Fruit fly (Drosophila melanogaster) whole organism, embryonic: ENCODE data around the gene CG12446.

Experiments
- CG10959 ChIP-seq: fragments of 200-800 bp; sonication (Bioruptor generic); IDR thresholded peaks from 2 replicates; pipeline ENCODE4 v1.3.6; 2022; ENCODE audit warnings: missing biosample characterization, missing genetic modification characterization
- CG12155 ChIP-seq: fragments of 200-800 bp; sonication (Bioruptor generic); optimal IDR thresholded peaks from 3 replicates; lab custom pipeline; 2016; ENCODE audit warnings: missing biosample characterization, missing genetic modification characterization
- CG14050 ChIP-seq: fragments of 200-800 bp; sonication (Bioruptor generic); IDR thresholded peaks from 3 replicates; pipeline ENCODE4 v1.3.6; 2022; ENCODE audit warnings: missing biosample characterization, missing genetic modification characterization
- CG14860 ChIP-seq: fragments of 200-800 bp; sonication (Bioruptor generic); IDR thresholded peaks from 3 replicates; pipeline ENCODE4 v1.3.6; 2022; ENCODE audit warnings: missing biosample characterization, missing genetic modification characterization; ENCODE audit not compliant: partially characterized antibody
- CG17802 ChIP-seq: fragments of 200-800 bp; sonication (Bioruptor generic); optimal IDR thresholded peaks from 2 replicates; lab custom pipeline; 2018; ENCODE audit warnings: missing biosample characterization, mild to moderate bottlenecking, missing genetic modification characterization, moderate library complexity
- CG4424 ChIP-seq: fragments of 200-800 bp; sonication (Bioruptor generic); optimal IDR thresholded peaks from 3 replicates; lab custom pipeline; 2016; ENCODE audit warnings: missing biosample characterization, missing genetic modification characterization
- CG4730 ChIP-seq: fragments of 200-800 bp; sonication (Bioruptor generic); IDR thresholded peaks from 2 replicates; pipeline ENCODE4 v1.3.6; 2022; ENCODE audit warnings: missing biosample characterization, missing genetic modification characterization
- CG4820 ChIP-seq: fragments of 200-800 bp; sonication (Bioruptor generic); optimal IDR thresholded peaks from 3 replicates; lab custom pipeline; 2016; ENCODE audit warnings: missing biosample characterization, missing genetic modification characterization
- CG9437 ChIP-seq: fragments of 200-800 bp; sonication (Bioruptor generic); optimal IDR thresholded peaks from 2 replicates; lab custom pipeline; 2018; ENCODE audit warnings: missing biosample characterization, mild to moderate bottlenecking, missing genetic modification characterization
- CG9876 ChIP-seq: fragments of 200-800 bp; sonication (Bioruptor generic); optimal IDR thresholded peaks from 2 replicates; lab custom pipeline; 2016; ENCODE audit warnings: missing biosample characterization, missing genetic modification characterization
- Chrac-16 ChIP-seq: fragments of 200-800 bp; sonication (Bioruptor generic); optimal IDR thresholded peaks from 3 replicates; lab custom pipeline; 2016; ENCODE audit warnings: missing biosample characterization, missing genetic modification characterization
- CrebB ChIP-seq: fragments of 200-800 bp; sonication (Bioruptor generic); optimal IDR thresholded peaks from 3 replicates; lab custom pipeline; 2018; ENCODE audit warnings: missing biosample characterization, mild to moderate bottlenecking, missing genetic modification characterization
- Dp ChIP-seq: fragments of 200-800 bp; sonication (Bioruptor generic); optimal IDR thresholded peaks from 2 replicates; lab custom pipeline; 2018; ENCODE audit warnings: missing biosample characterization, mild to moderate bottlenecking, missing genetic modification characterization, moderate library complexity
- Ets65A ChIP-seq: fragments of 200-800 bp; sonication (Bioruptor generic); peaks from one replicate; lab custom pipeline; 2016; ENCODE audit warnings: missing biosample characterization, missing genetic modification characterization
- HLH54F ChIP-seq: fragments of 200-800 bp; sonication (Bioruptor generic); optimal IDR thresholded peaks from 3 replicates; lab custom pipeline; 2016; ENCODE audit warnings: missing biosample characterization, missing genetic modification characterization
- Jarid2 ChIP-seq: fragments of 200-800 bp; sonication (Bioruptor generic); optimal IDR thresholded peaks from 3 replicates; lab custom pipeline; 2017; ENCODE audit warnings: mild to moderate bottlenecking, missing biosample characterization, missing genetic modification reagents, missing genetic modification characterization
- Mad ChIP-seq: fragments of 200-800 bp; sonication (Bioruptor generic); optimal IDR thresholded peaks from 2 replicates; lab custom pipeline; 2016; ENCODE audit warnings: missing biosample characterization, missing genetic modification characterization
- Optix ChIP-seq: fragments of 200-800 bp; sonication (Bioruptor generic); IDR thresholded peaks from 3 replicates; pipeline ENCODE4 v1.3.6; 2022; ENCODE audit warnings: missing biosample characterization, missing genetic modification characterization
- Sox102F ChIP-seq: fragments of 200-800 bp; sonication (Bioruptor generic); optimal IDR thresholded peaks from 2 replicates; lab custom pipeline; 2018; ENCODE audit warnings: missing biosample characterization, mild to moderate bottlenecking, missing genetic modification characterization, moderate library complexity
- Vsx1 ChIP-seq: fragments of 200-800 bp; sonication (Bioruptor generic); optimal IDR thresholded peaks from 2 replicates; lab custom pipeline; 2017; ENCODE audit warnings: missing biosample characterization, mild to moderate bottlenecking, missing genetic modification characterization, missing genetic modification reagents
- abd-A ChIP-seq: fragments of 200-800 bp; sonication (Bioruptor generic); optimal IDR thresholded peaks from 3 replicates; lab custom pipeline; 2019; ENCODE audit warnings: missing biosample characterization, mild to moderate bottlenecking, missing genetic modification characterization, moderate library complexity
- crc ChIP-seq: fragments of 200-800 bp; sonication (Bioruptor generic); optimal IDR thresholded peaks from 2 replicates; lab custom pipeline; 2016; ENCODE audit warnings: missing biosample characterization, missing genetic modification characterization
- crol ChIP-seq: fragments of 200-800 bp; sonication (Bioruptor generic); IDR thresholded peaks from 2 replicates; pipeline ENCODE4 v1.3.6; 2022; ENCODE audit warnings: missing biosample characterization, missing genetic modification characterization
- danr ChIP-seq: fragments of 200-800 bp; sonication (Bioruptor generic); IDR thresholded peaks from 2 replicates; pipeline ENCODE4 v1.3.6; 2022; ENCODE audit warnings: missing biosample characterization, missing genetic modification characterization
- dmrt99B ChIP-seq: fragments of 200-800 bp; sonication (Bioruptor generic); optimal IDR thresholded peaks from 2 replicates; lab custom pipeline; 2018; ENCODE audit warnings: missing biosample characterization, mild to moderate bottlenecking, missing genetic modification characterization, moderate library complexity
- esg ChIP-seq: fragments of 200-800 bp; sonication (Bioruptor generic); conservative IDR thresholded peaks from 2 replicates; pipeline ENCODE4 v1.3.6; 2022; ENCODE audit warnings: missing biosample characterization, missing genetic modification characterization
- eyg ChIP-seq: fragments of 200-800 bp; sonication (Bioruptor generic); optimal IDR thresholded peaks from 3 replicates; lab custom pipeline; 2016; ENCODE audit warnings: missing biosample characterization, missing genetic modification characterization
- fd64A ChIP-seq: fragments of 200-800 bp; sonication (Bioruptor generic); optimal IDR thresholded peaks from 3 replicates; lab custom pipeline; 2018; ENCODE audit warnings: missing biosample characterization, mild to moderate bottlenecking, missing genetic modification characterization
- ham ChIP-seq: fragments of 200-800 bp; sonication (Bioruptor generic); IDR thresholded peaks from 2 replicates; pipeline ENCODE4 v1.3.6; 2022; ENCODE audit warnings: missing biosample characterization, missing genetic modification characterization
- jing ChIP-seq: fragments of 200-800 bp; sonication (Bioruptor generic); optimal IDR thresholded peaks from 2 replicates; lab custom pipeline; 2018; ENCODE audit warnings: missing biosample characterization, mild to moderate bottlenecking, missing genetic modification characterization
- kay ChIP-seq: fragments of 200-800 bp; sonication (Bioruptor generic); optimal IDR thresholded peaks from 2 replicates; lab custom pipeline; 2016; ENCODE audit warnings: missing biosample characterization, missing genetic modification characterization
- kni ChIP-seq: fragments of 200-800 bp; sonication (Bioruptor generic); optimal IDR thresholded peaks from 3 replicates; lab custom pipeline; 2017; ENCODE audit warnings: mild to moderate bottlenecking, missing biosample characterization, missing genetic modification reagents, missing genetic modification characterization
- lmd ChIP-seq: fragments of 200-800 bp; sonication (Bioruptor generic); IDR thresholded peaks from 2 replicates; pipeline ENCODE4 v1.3.6; 2022; ENCODE audit warnings: missing biosample characterization, missing genetic modification characterization
- nmo ChIP-seq: fragments of 200-800 bp; sonication (Bioruptor generic); optimal IDR thresholded peaks from 2 replicates; lab custom pipeline; 2018; ENCODE audit warnings: missing biosample characterization, mild to moderate bottlenecking, missing genetic modification characterization, moderate library complexity
- odd ChIP-seq: fragments of 200-800 bp; sonication (Bioruptor generic); optimal IDR thresholded peaks from 2 replicates; lab custom pipeline; 2017; ENCODE audit warnings: missing biosample characterization, mild to moderate bottlenecking, missing genetic modification characterization
- peb ChIP-seq: fragments of 200-800 bp; sonication (Bioruptor generic); IDR thresholded peaks from 2 replicates; pipeline ENCODE4 v1.3.6; 2022; ENCODE audit warnings: missing biosample characterization, missing genetic modification characterization
- pho ChIP-seq: fragments of 200-800 bp; sonication (Bioruptor generic); optimal IDR thresholded peaks from 2 replicates; lab custom pipeline; 2016; ENCODE audit warnings: missing biosample characterization, missing genetic modification characterization
- pros ChIP-seq: fragments of 200-800 bp; sonication (Bioruptor generic); optimal IDR thresholded peaks from 3 replicates; lab custom pipeline; 2019; ENCODE audit warnings: missing biosample characterization, mild to moderate bottlenecking, missing genetic modification characterization, moderate library complexity
- psq ChIP-seq: fragments of 200-800 bp; sonication (Bioruptor generic); optimal IDR thresholded peaks from 2 replicates; lab custom pipeline; 2017; ENCODE audit warnings: missing biosample characterization, missing genetic modification characterization
- ranshi ChIP-seq: fragments of 200-800 bp; sonication (Bioruptor generic); IDR thresholded peaks from 2 replicates; pipeline ENCODE4 v1.3.6; 2022; ENCODE audit warnings: missing biosample characterization, missing genetic modification characterization
- schlank ChIP-seq: fragments of 200-800 bp; sonication (Bioruptor generic); optimal IDR thresholded peaks from 2 replicates; lab custom pipeline; 2018; ENCODE audit warnings: missing biosample characterization, mild to moderate bottlenecking, missing genetic modification characterization
- sob ChIP-seq: fragments of 200-800 bp; sonication (Bioruptor generic); IDR thresholded peaks from 2 replicates; pipeline ENCODE4 v1.3.6; 2022; ENCODE audit warnings: missing biosample characterization, missing genetic modification characterization
- sr ChIP-seq: fragments of 200-800 bp; sonication (Bioruptor generic); IDR thresholded peaks from 3 replicates; pipeline ENCODE4 v1.3.6; 2022; ENCODE audit warnings: missing biosample characterization, missing genetic modification characterization
- tgo ChIP-seq: fragments of 200-800 bp; sonication (Bioruptor generic); IDR thresholded peaks from 3 replicates; pipeline ENCODE4 v1.3.6; 2022; ENCODE audit warnings: missing biosample characterization, missing genetic modification characterization
- trem ChIP-seq: fragments of 200-800 bp; optimal IDR thresholded peaks from 3 replicates; lab custom pipeline; 2019; ENCODE audit warnings: missing biosample characterization, mild to moderate bottlenecking, missing genetic modification characterization, moderate library complexity
- usp ChIP-seq: fragments of >200 bp; optimal IDR thresholded peaks from 2 replicates; lab custom pipeline; 2017; ENCODE audit warnings: missing biosample characterization, missing genetic modification characterization
- vnd ChIP-seq: fragments of 200-800 bp; sonication (Bioruptor generic); IDR thresholded peaks from 3 replicates; pipeline ENCODE4 v1.3.6; 2022; ENCODE audit warnings: missing biosample characterization, missing genetic modification characterization; ENCODE audit not compliant: partially characterized antibody
- vvl ChIP-seq: fragments of 200-800 bp; sonication (Bioruptor generic); IDR thresholded peaks from 2 replicates; pipeline ENCODE4 v1.3.6; 2022; ENCODE audit warnings: missing biosample characterization, missing genetic modification characterization

CG12446 gene

DNA sequence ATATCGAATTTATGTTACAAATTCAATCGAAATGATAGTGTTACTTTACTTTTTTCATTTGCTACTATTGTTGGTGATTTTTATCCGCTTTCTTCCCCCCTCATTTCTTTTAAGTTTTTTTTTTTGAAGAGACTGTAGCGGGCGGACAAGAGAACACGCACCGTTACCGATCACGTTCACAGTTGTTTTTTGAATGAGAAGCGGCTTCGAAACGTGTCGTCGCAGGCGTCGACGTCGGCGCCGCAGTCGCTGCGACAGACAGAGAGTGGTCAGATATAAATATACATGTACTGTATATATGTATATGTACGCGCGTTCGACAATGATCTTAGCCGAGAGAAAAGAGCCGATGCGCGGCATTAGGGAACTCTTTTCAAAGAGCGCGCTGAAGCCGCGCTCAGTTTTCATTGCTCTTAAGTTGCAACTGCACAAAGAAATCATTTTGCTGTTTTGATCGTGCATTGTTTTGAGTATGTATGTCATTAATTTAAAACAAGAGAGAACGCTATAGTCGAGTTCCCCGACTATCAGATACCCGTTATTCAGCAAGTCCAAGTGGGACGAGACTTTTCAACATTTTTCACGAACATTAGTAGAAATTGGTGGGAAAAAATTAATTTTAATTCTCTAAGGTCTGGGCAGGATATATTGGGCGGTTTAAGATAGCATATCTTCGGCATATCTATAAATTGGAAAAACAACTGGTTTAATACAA is 43.4 kb upstream of the CG12446 start, which contains the start of gene fog (continued):
- TF ChIP-seq vnd (peak; percentile 38; the same call in 1 of the 3 replicates), CG4820 (no peak), Mad (GFP tag; lab: Kevin White, UChicago) (no peak), CG10959 (GFP tag; lab: Robert Waterston, UW) (no peak), CG12155 (GFP tag; lab: Kevin White, UChicago) (no peak), schlank (no peak), fd64A (GFP tag; lab: Kevin White, UChicago) (no peak), pros (GFP tag; lab: Kevin White, UChicago) (peak; percentile 14), jing (no peak), Jarid2 (GFP tag; lab: Kevin White, UChicago) (peak; percentile 51), vvl (GFP tag; lab: Robert Waterston, UW) (no peak), sob (GFP tag; lab: Robert Waterston, UW) (no peak), danr (GFP tag; lab: Robert Waterston, UW) (no peak), CG14860 (peak; percentile 60; the same call in 2 of the 3 replicates), CG4424 (GFP tag; lab: Kevin White, UChicago) (no peak), Dp (GFP tag; lab: Kevin White, UChicago) (no peak), crol (GFP tag; lab: Robert Waterston, UW) (no peak), lmd (no peak), pho (GFP tag; lab: Kevin White, UChicago) (no peak), CrebB (no peak)

DNA sequence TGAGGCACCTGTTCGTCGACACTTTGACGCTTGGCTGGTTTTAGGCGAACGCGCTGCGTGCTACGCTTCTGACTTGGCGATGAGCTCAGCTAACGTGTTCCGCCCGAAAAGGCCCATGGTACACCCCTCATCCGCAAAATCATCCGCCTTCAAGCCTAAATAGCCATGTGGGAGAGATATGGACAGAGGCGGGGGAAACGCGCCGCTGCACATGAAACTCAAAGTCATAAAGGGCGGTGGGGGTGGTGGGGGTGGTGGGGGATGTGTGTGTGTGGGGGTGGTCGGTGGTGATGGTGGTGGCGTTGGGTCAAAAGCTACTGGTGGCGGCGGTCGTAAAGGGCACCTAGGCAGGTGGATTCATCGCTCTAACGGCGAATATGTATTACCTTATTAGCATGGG is 39.6 kb upstream of the CG12446 start:
- TF ChIP-seq pros (GFP tag; lab: Kevin White, UChicago) (peak; percentile 39), kni (GFP tag; lab: Kevin White, UChicago) (peak; percentile 0), ranshi (no peak), crol (GFP tag; lab: Robert Waterston, UW) (peak; percentile 70), abd-A (tag; lab: Kevin White, UChicago) (peak; percentile 55), sr (GFP tag; lab: Robert Waterston, UW) (peak; percentile 64; the same call in 2 of the 3 replicates), peb (no peak), Chrac-16 (GFP tag; lab: Kevin White, UChicago) (no peak), CG9437 (GFP tag; lab: Kevin White, UChicago) (no peak)

- TF ChIP-seq kay (no peak), crol (GFP tag; lab: Robert Waterston, UW) (0 out of 2 replicates have a peak, but pooled peaks have one; percentile 23)
Observed at dm6 chrX:22847247-22847646, 35.5 kb upstream of the CG12446 start.

DNA sequence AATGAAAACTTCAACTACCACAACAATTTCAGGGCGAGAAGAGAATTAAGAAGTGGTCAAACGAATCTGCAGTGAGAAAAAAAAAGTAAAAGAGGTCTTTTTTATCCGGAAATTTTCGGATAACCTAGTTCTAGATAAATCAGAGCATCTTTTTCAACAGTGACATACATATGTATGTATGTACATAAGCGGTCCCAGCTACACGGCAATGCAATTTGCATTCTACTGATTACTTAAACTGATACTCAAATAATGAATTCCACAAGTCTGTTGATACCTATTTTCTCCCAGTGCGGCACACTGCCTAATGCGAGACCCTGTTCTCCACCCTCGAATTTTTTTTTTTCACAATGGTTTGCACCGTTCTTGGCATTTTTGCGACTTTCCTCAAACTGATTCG is 34.7 kb upstream of the CG12446 start:
- TF ChIP-seq psq (GFP tag; lab: Kevin White, UChicago) (no peak), dmrt99B (no peak), usp (GFP tag; lab: Kevin White, UChicago) (no peak), tgo (no peak), Optix (GFP tag; lab: Robert Waterston, UW) (no peak), CG4730 (GFP tag; lab: Robert Waterston, UW) (no peak), odd (GFP tag; lab: Kevin White, UChicago) (no peak), Sox102F (GFP tag; lab: Kevin White, UChicago) (no peak), esg (no peak), Ets65A (GFP tag; lab: Kevin White, UChicago) (no peak), crc (GFP tag; lab: Kevin White, UChicago) (no peak), CG9876 (GFP tag; lab: Kevin White, UChicago) (no peak), HLH54F (GFP tag; lab: Kevin White, UChicago) (no peak), CG17802 (no peak), eyg (no peak), CG14050 (GFP tag; lab: Robert Waterston, UW) (no peak), Vsx1 (GFP tag; lab: Kevin White, UChicago) (no peak), nmo (GFP tag; lab: Kevin White, UChicago) (no peak), ham (GFP tag; lab: Robert Waterston, UW) (no peak), trem (tag; lab: Kevin White, UChicago) (no peak)
